Fruit fly (Drosophila melanogaster) ovary, adult (tissue): ENCODE data around the gene CG31793.

Experiments
- CG17801 ChIP-seq: fragments of 200-800 bp; optimal IDR thresholded peaks from 2 replicates; lab custom pipeline; 2019; ENCODE audit warnings: missing biosample characterization, mild to moderate bottlenecking, missing genetic modification characterization, moderate library complexity; ENCODE audit not compliant: partially characterized antibody

The CG31793 gene

DNA sequence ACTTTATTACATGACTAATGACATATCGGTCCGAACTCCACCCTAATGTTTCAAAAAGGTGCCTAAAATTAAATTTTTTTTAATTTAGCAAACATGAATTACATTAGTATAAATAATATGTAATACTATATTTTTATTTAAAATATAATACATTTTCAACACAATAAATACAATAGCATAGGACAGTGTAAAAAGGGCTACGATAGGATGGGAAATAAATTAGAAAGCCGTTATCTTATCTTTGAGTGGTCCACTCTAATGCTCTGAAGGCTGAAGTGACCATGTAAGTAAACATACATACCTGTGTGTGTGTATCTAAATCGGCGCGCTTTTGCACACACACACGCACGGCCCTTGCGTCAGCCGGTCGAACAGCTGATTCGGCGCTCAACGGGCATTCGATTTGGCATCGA, at the start of gene CG31793:
Gene CG31793, plus strand, starts transcription at position 409 of the 413 bp plus-strand sequence.
- TF ChIP-seq CG17801 = peak; percentile 73

DNA sequence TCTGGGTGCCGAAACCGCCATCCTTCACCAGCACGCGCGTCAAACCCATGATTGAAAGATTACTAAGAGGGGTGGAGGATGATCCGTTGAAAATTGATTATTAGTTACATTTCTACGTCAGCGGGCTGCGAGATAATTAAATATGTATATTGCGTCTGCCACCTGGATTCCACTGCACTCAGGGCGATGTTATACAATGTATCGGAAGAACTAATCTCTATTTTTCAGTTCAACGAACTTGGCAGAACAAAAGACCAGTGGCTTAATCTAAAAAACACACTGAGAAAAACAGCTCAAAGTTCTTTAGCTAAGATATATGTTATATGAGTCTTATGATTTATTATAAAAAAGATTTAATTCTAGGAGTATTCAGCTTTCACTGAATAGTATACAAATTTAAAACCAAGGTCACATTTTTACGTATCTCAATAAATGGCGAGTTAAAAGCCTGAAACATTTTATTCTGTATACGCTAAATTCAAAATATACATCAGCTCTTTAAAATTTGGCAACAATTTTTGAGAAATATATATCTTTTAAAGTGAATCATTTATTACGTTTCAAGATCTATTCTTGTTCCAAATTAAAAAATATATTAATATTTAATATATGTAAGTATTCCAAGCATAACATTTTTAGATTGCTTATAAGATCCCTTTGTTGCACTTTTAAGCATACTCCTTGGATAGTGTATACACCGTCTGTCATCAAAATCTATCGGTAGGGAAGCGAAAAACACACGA, 49.5 kb upstream of the CG31793 start:
- TF ChIP-seq CG17801 = no peak

DNA sequence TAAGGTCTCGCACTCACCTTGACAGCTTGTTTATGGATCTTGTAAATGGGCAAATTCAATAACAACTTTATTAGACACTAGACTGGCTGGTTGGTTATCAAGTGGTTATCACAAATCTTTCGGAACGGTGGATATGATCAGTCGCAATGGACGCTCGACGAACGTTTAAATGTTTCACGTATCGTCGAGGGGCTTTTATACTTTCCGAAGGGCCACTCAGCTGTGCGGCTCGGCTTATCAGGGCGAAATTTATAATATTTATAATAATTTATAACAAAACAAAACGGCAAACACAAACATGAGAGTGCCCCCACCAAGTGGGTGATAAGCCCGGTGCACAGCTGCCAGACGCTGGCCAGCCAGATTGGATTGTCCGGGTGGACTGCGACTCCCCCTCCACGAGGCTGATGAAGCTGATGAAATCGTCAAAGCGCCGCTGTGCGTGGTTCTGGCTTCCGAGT, 48.9 kb upstream of the CG31793 start, which contains the start of gene CG10621:
Gene CG10621, minus strand, starts transcription at position 177 of the 461 bp plus-strand sequence.
- TF ChIP-seq CG17801 = no peak

DNA sequence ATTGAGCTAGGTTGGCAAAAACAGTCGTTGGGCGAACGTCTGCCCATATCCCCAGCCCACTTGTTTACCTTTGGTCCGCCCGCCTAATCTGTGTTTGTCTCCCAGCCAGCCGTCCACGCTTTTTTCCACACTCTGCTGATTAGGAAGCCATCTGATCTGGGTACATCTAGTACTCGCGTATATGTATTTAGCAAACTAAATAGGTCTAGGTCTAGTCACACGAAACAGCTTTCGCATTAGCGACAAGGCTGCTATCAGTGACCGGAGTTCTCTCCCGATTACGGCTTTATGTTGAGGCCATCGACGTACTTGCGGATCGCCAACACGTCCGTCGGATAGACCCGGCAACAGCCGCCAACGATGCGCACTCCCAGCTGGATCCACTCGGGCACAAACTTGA, 47.5 kb upstream of the CG31793 start:
- TF ChIP-seq CG17801 = no peak

DNA sequence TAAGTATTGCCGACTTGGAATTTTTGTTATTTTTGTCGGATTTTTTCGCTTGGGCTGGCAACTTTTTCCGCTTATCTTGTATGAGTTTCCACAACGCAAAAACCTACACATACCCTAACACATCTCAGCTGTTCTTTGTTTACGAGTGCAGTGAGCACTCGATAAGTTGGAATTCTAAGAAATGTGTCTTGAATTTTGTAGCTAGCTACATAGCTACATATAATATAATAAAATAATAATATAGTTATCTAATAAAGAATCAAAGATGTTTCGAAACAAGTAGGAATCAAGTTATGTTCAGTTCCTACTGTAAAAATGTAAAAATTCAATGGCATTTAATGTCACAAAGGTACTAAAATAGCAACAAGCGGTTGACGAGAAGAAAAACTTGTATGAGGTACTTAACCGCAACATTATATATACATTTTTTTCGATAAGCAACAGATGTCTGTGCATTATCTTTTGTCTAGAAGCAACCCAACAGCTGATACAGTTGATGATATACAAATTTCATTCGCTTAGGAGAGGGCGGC, 46.0 kb upstream of the CG31793 start, which contains the start of gene Bhmt:
Gene Bhmt, minus strand, starts transcription at position 170 of the 533 bp plus-strand sequence.
- peak; percentile 93 for TF ChIP-seq CG17801

DNA sequence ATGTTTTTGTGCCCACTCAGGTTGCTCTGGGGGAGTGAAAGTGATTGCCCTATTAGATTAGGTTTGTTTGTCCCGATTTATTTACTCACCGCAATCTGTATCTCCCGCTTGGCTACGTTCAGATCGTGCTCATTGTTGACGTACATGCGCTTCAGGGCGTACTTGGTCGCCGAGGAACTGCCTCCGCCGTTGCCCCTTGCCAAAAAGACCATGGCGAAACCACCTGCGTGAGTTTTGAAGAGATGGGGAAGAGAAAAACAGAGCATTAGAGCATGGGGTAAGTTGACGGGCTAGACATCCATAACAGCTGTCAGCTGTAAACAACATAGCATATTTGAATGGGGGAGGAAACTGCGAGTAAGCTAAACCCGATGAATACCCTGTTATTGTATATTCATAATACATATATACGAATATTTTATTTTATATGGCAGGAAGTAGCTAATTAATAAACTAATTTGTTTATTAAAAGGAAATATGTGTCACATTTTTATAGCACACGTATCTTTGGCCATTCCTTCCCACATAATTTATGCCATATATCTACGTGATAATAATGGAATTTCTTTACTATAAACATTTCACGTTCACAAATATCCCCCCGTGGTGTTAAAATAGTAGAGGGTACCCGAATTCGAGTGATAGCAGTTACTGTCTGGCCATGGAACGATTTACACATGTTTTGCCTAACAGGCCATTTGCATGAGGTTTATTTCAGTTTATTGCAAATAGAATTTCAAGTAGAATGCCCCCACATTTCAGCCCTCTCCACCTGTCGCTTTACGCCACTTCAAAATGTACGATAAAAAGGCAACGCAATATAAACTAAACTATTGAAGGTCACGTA, 37.6 kb upstream of the CG31793 start:
- no peak for TF ChIP-seq CG17801

DNA sequence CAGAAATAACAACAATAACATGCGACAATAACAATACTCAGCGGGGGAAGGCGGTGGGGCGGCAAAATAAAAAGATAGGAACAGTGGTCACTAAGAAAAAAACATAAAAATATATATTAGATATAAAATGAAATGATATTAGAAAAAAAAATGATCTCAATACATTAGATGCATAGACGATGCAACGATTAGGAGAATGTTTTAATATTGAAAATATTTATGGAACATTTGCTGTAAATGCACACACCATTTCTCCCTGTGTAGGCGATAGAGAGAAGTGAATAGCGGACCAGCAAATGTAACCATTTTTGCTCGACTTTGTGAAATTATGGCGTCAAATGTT, 37.0 kb upstream of the CG31793 start:
- TF ChIP-seq CG17801 = peak; percentile 79

DNA sequence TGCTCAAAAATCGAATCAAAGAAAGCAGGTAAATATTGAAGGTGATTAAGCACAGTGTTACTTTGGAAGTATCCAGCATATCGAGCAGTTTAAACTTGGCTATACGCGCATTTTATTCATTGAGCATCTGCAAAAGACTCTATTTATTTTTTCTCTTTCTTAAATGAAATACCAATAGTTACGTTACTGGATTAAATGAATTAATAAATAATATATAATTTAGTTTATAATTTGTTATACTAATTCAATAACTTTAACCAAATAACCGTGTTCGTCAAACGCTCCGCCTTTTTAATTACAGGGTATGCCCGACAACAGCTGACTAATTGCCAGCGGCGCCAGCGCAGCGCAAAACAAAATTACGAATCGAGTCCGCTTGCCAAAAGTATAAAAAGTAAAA, 36.3 kb upstream of the CG31793 start:
- peak; percentile 91 for TF ChIP-seq CG17801

DNA sequence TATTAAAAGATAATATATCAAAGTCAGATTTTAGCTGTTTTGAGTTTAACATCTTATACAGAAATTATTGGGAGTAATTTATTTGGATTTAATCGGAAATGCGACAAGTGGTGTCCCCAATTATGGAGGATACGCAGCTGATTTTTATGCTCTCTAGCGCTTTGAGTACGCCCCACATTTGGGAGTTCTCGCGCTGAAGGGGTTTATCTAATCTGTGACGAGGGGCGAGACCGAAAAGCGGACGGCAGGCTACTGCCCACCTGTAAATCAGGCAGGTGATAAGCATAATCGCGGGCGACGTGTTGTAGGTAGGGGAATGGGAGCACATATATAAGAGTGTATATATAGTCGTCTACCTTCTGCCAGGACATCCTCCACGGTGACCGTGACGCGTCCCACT, 35.3 kb upstream of the CG31793 start:
- no peak for TF ChIP-seq CG17801

DNA sequence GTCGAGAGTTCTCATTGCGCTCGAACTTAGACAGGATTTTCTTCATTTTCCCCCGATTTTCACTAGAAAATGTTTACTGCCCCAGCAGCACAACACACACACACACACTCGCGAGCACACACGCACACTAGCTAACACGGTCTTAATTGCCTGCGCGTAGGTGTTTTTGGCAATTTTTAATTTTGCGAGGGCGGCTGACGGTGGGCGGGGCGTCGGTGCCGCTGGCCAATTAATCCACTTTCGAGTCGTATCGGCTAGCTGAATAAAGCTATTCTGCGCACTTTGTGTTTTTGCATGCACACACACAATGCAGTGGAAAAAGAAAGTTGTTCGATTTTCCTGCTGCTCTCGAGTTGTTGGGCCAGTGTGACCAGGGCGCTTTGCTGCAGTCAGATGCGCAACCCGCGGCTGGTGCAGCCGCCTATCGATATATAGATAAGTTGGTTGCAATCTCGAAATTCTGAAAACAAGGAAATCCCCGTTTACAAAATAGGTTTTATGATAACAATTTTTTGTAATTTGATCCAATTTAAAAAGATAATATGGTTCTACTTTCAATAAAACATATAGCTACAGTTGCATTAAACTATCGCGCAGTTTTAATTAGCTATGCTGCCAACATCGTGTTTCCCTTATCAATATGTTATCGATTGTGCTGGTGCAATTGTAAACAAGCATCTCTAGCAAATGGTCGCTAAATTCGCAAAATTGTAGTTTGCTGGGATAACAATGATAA, 34.6 kb upstream of the CG31793 start, which contains the start of the genes Nak and Tango6:
Gene Nak, minus strand, starts transcription at position 375 of the 736 bp plus-strand sequence.
Gene Tango6, plus strand, starts transcription at position 659 of the 736 bp plus-strand sequence.
- TF ChIP-seq CG17801 = peak; percentile 46

DNA sequence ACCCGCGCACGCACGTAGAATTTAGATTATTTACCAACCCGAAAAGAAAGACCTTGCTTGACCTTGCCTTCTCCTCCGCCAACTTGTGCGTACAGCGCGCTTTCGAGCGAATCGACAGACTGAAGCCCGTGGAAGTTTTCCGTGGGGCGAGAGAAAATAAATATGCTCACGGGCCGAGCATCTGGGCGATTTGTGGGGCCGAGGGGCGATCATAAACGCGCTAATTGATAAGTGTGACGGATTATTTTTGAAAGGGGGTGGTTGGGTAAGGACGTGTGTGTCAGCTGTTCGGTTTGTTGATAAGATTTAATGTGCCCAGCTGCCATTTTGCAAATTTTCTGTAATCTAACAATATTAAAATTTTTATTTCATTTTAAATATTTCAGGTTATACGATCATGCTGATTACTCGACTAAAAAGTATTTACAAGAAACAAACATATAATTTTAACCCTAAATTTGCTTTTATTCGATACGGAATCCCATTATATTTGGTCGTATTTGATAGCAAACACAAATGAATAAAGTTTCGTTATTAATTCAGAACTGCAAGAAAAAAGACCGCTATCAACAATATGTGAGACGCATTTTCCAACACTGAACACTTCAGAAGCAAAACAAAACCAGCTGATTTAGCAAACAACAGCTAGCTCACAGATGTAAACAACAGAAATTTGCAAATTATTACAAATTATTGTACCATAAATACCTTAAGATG, 28.9 kb upstream of the CG31793 start, which contains the start of the genes L2HGDH and CG10431:
Gene L2HGDH, minus strand, starts transcription at position 386 of the 717 bp plus-strand sequence.
Gene CG10431, plus strand, starts transcription at position 648 of the 717 bp plus-strand sequence.
- TF ChIP-seq CG17801 = peak; percentile 27

DNA sequence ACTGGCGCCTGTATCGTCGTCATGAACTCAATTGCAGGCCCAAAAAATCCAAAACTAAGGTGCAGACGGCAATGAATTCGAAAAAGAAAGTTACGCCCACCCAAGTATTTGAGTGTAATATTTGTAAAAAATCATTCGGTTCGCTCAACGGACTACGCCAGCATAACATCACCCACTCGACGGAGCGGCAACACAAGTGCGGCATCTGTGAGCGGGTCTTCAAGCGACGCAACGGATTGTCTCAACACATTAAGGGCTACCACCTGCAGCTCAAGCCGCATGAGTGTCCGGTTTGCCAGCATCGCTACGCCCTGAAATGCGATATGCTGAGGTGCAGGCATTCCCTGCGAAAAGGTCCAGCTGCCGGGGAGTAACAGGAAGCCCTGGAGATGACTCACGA, 26.4 kb upstream of the CG31793 start:
- no peak for TF ChIP-seq CG17801

DNA sequence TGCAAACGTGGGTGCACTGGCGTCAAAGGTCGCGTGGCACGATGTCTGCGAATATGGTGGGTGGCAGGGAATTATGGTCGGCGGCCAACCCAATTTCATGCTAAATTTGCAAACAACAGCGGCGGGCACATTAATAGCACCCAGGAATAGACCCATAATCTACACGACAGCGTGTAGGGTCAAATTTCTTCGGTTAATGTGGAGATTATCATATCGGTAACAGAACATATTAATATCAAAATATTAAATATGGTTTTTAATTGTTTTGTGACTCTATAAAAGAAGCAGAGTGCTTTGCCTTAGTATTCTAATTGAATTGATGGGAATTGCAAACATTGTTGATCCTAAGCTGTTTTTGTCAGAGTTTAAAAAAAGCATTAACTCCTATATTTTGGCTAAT, 24.2 kb upstream of the CG31793 start:
- no peak for TF ChIP-seq CG17801

DNA sequence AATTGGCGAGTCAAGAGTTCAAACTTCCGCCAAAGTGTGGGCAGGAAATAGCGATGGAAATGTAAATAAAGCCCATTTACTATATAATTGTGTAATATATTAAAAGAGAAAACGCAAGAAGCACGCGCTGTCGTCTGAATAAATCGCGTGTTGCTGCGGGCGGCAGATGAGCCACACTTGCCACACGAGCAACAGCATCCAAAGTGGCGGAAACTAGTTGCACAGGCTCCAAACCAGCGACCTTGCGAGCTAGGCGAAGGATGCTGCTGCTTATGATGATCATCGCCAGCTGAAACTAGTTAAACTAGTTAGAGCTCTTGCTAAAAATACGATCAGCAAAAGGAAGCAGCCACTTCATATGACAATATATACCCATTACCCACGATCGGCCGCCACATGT, 23.8 kb upstream of the CG31793 start:
- no peak for TF ChIP-seq CG17801

DNA sequence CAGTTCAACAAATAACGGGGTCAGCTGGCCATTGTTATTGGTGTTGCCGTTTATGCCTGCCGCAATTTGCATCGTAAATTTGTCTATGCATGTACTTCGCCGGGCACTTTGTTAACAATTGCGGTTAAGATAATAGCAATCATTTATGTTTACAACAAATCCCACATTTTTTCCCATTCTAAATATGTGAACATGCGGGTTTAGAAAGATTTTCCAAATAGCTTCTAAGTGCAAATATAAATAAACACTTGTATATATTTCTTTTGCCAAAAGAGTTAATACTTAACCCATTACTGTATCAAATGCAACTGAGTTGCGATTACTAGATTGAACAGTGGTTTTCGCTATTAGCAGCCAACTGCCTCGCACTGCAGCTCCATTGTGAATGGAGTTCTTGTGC, 22.2 kb upstream of the CG31793 start:
- TF ChIP-seq CG17801 = no peak
